Worm (Caenorhabditis elegans): ENCODE data around the gene trr-1.
A peak's percentile ranks its signal among the peaks of the same experiment; 100 is the strongest.

Gene trr-1

DNA sequence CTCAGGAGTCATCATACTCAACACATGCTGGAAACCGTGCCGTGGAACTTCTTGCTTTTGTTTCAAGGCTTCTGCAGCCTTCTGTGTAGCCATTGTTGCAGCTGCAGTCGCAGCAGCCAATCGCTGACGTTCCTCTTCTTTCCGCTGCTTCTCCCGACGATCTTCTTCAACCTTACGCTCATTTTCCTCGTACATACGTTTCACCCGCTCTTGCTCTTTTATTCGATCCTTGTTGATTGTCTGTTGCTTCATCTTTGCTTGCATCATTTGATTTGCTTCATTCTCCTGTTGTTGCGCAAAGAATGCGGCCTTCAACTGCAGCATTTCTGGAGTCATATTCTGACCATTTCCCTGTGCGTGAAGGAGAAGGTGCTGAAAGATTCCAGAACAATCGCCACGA lies 53.1 kb downstream of the trr-1 start:
- TF ChIP-seq unc-62 (GFP tag; optimal IDR thresholded peaks at IDR 0.05) (no peak), sem-2 (GFP tag; optimal IDR thresholded peaks at IDR 0.05) (peak; percentile 36)

DNA sequence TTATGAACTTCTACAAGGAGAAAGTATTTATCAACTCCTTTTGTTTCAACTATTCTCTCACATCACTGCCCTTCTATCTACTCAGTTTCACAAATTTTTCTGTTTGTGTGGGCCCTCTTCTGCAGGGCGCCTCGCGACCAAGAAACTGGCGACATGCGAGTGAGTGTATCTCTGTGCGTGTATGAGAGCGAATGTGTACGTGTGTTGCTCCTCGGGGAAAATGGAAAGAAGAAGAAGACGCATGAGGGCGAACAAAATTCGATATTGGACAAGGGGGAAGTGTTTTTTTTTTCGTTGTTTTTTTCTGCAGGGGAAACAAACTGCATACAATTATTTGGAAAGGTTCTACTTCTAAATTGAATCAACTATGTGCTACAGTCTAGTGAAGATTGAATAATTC lies 54.2 kb downstream of the trr-1 start:
- TF ChIP-seq unc-120 (tag; optimal IDR thresholded peaks at IDR 0.05; ENCODE audit: poor library complexity, severe bottlenecking) (no peak), lsy-2 (tag; optimal IDR thresholded peaks at IDR 0.05) (no peak), lin-13 (tag; optimal IDR thresholded peaks at IDR 0.05) (no peak), nhr-237 (tag; optimal IDR thresholded peaks at IDR 0.05) (no peak), nhr-76 (tag; optimal IDR thresholded peaks at IDR 0.05) (no peak), flh-1 (GFP tag; optimal IDR thresholded peaks at IDR 0.05) (no peak), sem-2 (GFP tag; optimal IDR thresholded peaks at IDR 0.05) (no peak), nhr-12 (tag; optimal IDR thresholded peaks at IDR 0.05) (no peak), bed-3 (GFP tag; optimal IDR thresholded peaks at IDR 0.05) (no peak), ceh-43 (GFP tag; optimal IDR thresholded peaks at IDR 0.05) (no peak), blmp-1 (tag; optimal IDR thresholded peaks at IDR 0.05) (no peak), pha-4 (tag; optimal IDR thresholded peaks at IDR 0.05) (no peak), elt-3 (tag; optimal IDR thresholded peaks at IDR 0.05) (no peak), unc-39 (tag; optimal IDR thresholded peaks at IDR 0.05) (no peak), mls-2 (tag; optimal IDR thresholded peaks at IDR 0.05) (no peak), tbx-8 (GFP tag; optimal IDR thresholded peaks at IDR 0.05) (no peak), elt-1 (tag; optimal IDR thresholded peaks at IDR 0.05; ENCODE audit: borderline replicate concordance, insufficient read depth) (no peak), drap-1 (GFP tag; optimal IDR thresholded peaks at IDR 0.05) (no peak)

DNA sequence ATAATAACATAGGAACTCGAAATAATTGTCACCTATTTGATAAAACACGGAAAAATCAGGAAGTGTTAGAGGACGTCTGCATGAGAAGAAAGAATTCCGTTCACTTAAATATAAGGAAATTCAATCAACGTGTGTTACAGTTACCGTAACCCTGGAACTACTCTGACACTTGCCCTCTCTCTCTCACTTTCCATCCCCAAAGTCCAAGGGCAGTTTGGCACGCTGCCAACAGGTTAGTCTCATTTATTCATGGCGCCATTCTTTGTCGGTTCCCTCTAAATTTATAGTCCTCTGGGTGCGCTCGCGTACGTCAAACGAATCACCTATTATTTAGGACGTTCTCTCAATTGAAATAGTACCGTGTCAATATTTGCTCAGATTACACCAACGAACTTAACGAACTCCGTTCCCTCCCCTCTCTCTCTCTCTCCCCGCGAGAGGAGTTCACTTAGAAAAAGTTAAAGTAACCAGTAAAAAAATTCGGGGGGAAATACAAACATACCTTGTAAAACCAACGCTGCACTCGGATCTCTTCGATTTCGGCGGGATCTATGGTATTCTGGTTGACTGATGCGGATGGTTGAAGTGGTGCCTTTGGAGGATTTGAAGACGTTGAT lies 55.0 kb downstream of the trr-1 start:
- no peak for TF ChIP-seq pha-4 (tag; optimal IDR thresholded peaks at IDR 0.05)
- no peak for TF ChIP-seq ces-1 (GFP tag; optimal IDR thresholded peaks at IDR 0.05)
- TF ChIP-seq cnd-1 (tag; optimal IDR thresholded peaks at IDR 0.05): no peak
- no peak for TF ChIP-seq drap-1 (GFP tag; optimal IDR thresholded peaks at IDR 0.05)
- TF ChIP-seq lin-32 (GFP tag; optimal IDR thresholded peaks at IDR 0.05): no peak
- no peak for TF ChIP-seq ceh-39 (tag; optimal IDR thresholded peaks at IDR 0.05)
- TF ChIP-seq nhr-76 (tag; optimal IDR thresholded peaks at IDR 0.05): no peak
- TF ChIP-seq lin-13 (tag; optimal IDR thresholded peaks at IDR 0.05): no peak
- no peak for TF ChIP-seq mep-1 (tag; optimal IDR thresholded peaks at IDR 0.05)
- no peak for TF ChIP-seq nhr-2 (tag; optimal IDR thresholded peaks at IDR 0.05)
- no peak for TF ChIP-seq flh-1 (GFP tag; optimal IDR thresholded peaks at IDR 0.05)

DNA sequence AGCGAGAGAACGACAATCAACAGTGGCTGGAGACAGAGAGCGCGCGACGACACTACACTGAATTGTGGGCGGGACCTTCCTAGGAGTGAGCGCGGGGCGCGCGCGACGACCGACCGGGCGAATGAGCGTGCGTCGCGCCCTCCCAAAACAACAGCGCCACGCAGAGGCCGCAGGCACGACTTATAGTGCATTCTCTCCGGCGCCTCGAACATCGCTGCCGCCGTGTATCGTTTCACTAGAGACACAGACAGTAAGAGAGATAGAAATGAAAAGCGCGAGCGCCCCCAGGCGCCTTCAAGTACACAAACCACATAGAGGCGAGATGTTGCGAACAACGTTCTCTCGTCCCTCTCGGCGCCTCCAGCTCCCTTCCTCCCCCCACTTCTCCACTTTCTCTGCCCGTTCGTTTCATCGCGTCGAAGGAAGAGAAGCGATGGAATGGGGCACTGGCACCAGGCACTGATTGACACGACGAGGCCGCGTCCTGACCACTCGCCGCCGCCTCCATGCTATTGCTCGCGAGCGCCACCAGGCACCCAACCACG lies 55.8 kb downstream of the trr-1 start:
- no peak for TF ChIP-seq tbx-8 (GFP tag; optimal IDR thresholded peaks at IDR 0.05)
- peak; percentile 49 for TF ChIP-seq mls-2 (tag; optimal IDR thresholded peaks at IDR 0.05)
- TF ChIP-seq cnd-1 (tag; optimal IDR thresholded peaks at IDR 0.05): peak; percentile 16
- TF ChIP-seq sptf-1 (tag; optimal IDR thresholded peaks at IDR 0.05): peak; percentile 36
- TF ChIP-seq pha-4 (tag; optimal IDR thresholded peaks at IDR 0.05): peak; percentile 29
- TF ChIP-seq bed-3 (GFP tag; optimal IDR thresholded peaks at IDR 0.05): peak; percentile 17
- peak; percentile 44 for TF ChIP-seq ceh-83 (GFP tag; optimal IDR thresholded peaks at IDR 0.05)
- no peak for TF ChIP-seq mab-5 (tag; optimal IDR thresholded peaks at IDR 0.05)
- TF ChIP-seq unc-120 (tag; optimal IDR thresholded peaks at IDR 0.05; ENCODE audit: poor library complexity, severe bottlenecking): peak; percentile 64
- peak; percentile 49 for TF ChIP-seq ham-2 (GFP tag; optimal IDR thresholded peaks at IDR 0.05)

DNA sequence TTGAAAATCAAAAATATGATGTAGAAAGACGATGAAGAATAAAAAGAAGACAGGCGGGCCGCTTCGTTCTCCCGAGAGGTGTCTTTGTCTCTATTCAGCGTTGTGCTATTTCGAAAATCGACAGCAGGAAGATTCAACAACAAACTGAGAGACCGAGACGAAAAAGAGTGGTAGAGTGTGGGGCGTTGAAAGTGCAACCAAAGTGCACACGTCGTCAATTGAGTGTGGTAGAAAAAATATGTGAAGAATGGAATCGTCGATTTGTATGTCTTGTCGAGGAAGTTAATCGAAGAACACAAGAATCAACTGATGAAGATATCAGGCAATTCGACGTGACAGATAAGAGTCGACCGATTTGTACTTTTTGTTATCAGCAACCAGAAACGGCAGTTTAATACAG lies 56.6 kb downstream of the trr-1 start:
- TF ChIP-seq ces-1 (GFP tag; optimal IDR thresholded peaks at IDR 0.05) (no peak), ceh-39 (tag; optimal IDR thresholded peaks at IDR 0.05) (no peak), elt-3 (tag; optimal IDR thresholded peaks at IDR 0.05) (no peak), sptf-1 (tag; optimal IDR thresholded peaks at IDR 0.05) (no peak), mep-1 (tag; optimal IDR thresholded peaks at IDR 0.05) (no peak), nhr-76 (tag; optimal IDR thresholded peaks at IDR 0.05) (no peak), flh-1 (GFP tag; optimal IDR thresholded peaks at IDR 0.05) (no peak), nhr-12 (tag; optimal IDR thresholded peaks at IDR 0.05) (no peak), snpc-4 (tag; optimal IDR thresholded peaks at IDR 0.05) (no peak), mls-2 (tag; optimal IDR thresholded peaks at IDR 0.05) (no peak), lsy-2 (tag; optimal IDR thresholded peaks at IDR 0.05) (no peak), zip-8 (tag; optimal IDR thresholded peaks at IDR 0.05) (no peak), elt-1 (tag; optimal IDR thresholded peaks at IDR 0.05; ENCODE audit: borderline replicate concordance, insufficient read depth) (no peak), nhr-28 (tag; optimal IDR thresholded peaks at IDR 0.05) (no peak), drap-1 (GFP tag; optimal IDR thresholded peaks at IDR 0.05) (no peak), nhr-2 (tag; optimal IDR thresholded peaks at IDR 0.05) (no peak), ceh-43 (GFP tag; optimal IDR thresholded peaks at IDR 0.05) (no peak)

Measured in whole organism, mixed stage, embryonic.